Worm (Caenorhabditis elegans): ENCODE results near the gene srh-296.

- TF ChIP-seq ama-1 (optimal IDR thresholded peaks at IDR 0.05) (no peak), elt-3 (tag; optimal IDR thresholded peaks at IDR 0.05) (no peak), lin-39 (tag; optimal IDR thresholded peaks at IDR 0.05) (no peak), ztf-4 (tag; optimal IDR thresholded peaks at IDR 0.05) (no peak), ztf-1 (GFP tag; conservative IDR thresholded peaks at IDR 0.05) (no peak)
Observed at ce11 chrV:17859065-17859464, 48.9 kb downstream of the srh-296 start.
